Fruit fly (Drosophila melanogaster): ENCODE measurements around the gene olf413.

DNA sequence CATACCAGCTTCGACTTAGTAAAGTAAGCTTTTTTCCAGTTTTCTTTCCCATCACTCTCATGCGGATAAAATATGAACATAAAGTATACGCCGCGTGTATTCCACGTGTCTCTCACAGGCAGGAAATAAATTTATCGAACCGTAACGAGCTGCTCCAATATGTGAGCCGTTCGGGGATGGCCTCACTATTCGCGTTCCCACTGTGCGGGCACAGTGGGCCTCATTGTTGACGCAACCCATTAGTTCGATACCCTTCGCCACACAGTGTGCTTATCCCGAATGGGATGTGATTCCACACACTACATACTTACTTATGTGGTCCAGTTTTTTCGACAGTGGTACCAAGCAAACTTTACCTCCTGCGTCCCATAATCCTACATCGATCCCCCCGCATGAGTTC is 140.1 kb downstream of the olf413 start:
- no peak for TF ChIP-seq CTCF (optimal IDR thresholded peaks at IDR 0.05)
- no peak for TF ChIP-seq CG8478 (optimal IDR thresholded peaks at IDR 0.05)

Measured in S2 (cell line).